Worm (Caenorhabditis elegans): ENCODE measurements around the gene ram-5.

ram-5 gene

DNA sequence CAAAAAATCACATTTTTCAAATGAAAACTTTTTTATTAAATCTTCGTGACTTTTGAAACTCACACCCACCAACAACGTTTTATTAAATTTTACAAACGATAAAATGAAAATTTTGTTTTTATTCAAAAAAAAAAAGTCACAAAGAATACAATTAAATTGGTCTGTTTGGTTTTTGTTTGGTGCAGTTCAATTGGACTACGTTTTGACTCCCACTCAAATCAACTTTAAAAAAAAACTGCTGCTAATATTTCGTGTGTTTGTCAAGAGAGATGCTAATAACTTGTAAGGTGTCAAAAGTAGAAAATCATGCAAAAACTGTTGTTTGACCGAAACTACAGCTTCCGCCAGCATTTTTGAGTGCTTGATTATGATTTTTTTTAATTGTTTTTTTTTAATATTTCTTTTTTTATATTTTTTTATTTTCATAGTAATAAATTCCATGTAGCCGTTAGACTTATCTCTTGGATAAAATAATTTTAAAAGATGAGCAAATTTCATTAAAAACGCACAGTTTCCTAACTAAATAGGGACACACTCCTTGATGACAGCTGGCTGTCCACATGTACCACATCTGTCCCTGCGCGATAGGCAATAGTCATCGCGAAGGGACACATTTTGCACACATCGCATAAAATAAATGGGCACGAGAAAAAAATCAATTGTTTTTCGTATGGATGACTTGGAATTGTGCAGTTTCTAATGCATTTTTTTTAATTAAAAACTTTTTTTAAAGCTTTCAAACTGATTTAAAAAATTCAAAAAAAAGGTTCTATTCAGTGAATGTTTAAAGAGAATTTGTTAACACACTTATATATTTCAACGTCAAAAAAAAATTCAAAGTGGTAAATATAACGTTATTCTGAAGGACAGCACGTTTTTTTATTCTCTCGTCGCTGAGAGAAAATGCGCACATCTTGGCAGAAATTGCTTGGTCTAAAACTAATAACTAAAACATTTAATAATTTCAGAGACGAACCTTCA is 24.3 kb upstream of the ram-5 start:
- peak; percentile 97 for TF ChIP-seq mab-9 (GFP tag; IDR thresholded peaks at IDR 0.05)
- TF ChIP-seq ceh-8 (GFP tag; optimal IDR thresholded peaks at IDR 0.05): peak; percentile 100
- TF ChIP-seq zip-4 (GFP tag; optimal IDR thresholded peaks at IDR 0.05): peak; percentile 97
- TF ChIP-seq hpl-2 (GFP tag; optimal IDR thresholded peaks at IDR 0.05): peak; percentile 97
- peak; percentile 99 for TF ChIP-seq C16A3.4 (tag; optimal IDR thresholded peaks at IDR 0.05)
- peak; percentile 86 to 98 for TF ChIP-seq ztf-11 (tag; optimal IDR thresholded peaks at IDR 0.05)
- TF ChIP-seq lin-14 (GFP tag; optimal IDR thresholded peaks at IDR 0.05): peak; percentile 99
- peak; percentile 92 for TF ChIP-seq unc-130 (tag; optimal IDR thresholded peaks at IDR 0.05)
- peak; percentile 98 for TF ChIP-seq zag-1 (tag; optimal IDR thresholded peaks at IDR 0.05)
- peak; percentile 100 for TF ChIP-seq snu-23 (GFP tag; optimal IDR thresholded peaks at IDR 0.05)
- TF ChIP-seq nhr-84 (tag; optimal IDR thresholded peaks at IDR 0.05): no peak
- no peak for TF ChIP-seq sptf-1 (tag; optimal IDR thresholded peaks at IDR 0.05)
- TF ChIP-seq pqm-1 (tag; optimal IDR thresholded peaks at IDR 0.05): peak; percentile 98
- no peak for TF ChIP-seq ama-1 (optimal IDR thresholded peaks at IDR 0.05)
- peak; percentile 95 for TF ChIP-seq ces-1 (GFP tag; optimal IDR thresholded peaks at IDR 0.05)
- TF ChIP-seq C04F5.9 (tag; optimal IDR thresholded peaks at IDR 0.05): peak; percentile 91
- TF ChIP-seq lin-13 (GFP tag; optimal IDR thresholded peaks at IDR 0.05): peak; percentile 94
- TF ChIP-seq fkh-4 (tag; optimal IDR thresholded peaks at IDR 0.05; ENCODE audit: borderline replicate concordance): peak; percentile 95
- TF ChIP-seq mep-1 (tag; optimal IDR thresholded peaks at IDR 0.05): peak; percentile 100
- peak; percentile 98 for TF ChIP-seq nhr-19 (GFP tag; conservative IDR thresholded peaks at IDR 0.05)
- TF ChIP-seq ztf-4 (tag; optimal IDR thresholded peaks at IDR 0.05): peak; percentile 99
- TF ChIP-seq nhr-77 (tag; optimal IDR thresholded peaks at IDR 0.05): peak; percentile 99
- peak; percentile 94 for TF ChIP-seq snpc-4 (tag; optimal IDR thresholded peaks at IDR 0.05)
- peak; percentile 62 to 70 (median 66) for TF ChIP-seq dpl-1 (GFP tag; optimal IDR thresholded peaks at IDR 0.05)
- peak; percentile 99 for TF ChIP-seq nhr-85 (tag)
- TF ChIP-seq efl-1 (optimal IDR thresholded peaks at IDR 0.05): peak; percentile 86 to 90
- peak; percentile 56 to 96 for TF ChIP-seq efl-1 (GFP tag; optimal IDR thresholded peaks at IDR 0.05 in 1 of 2)
- TF ChIP-seq nhr-12 (tag; optimal IDR thresholded peaks at IDR 0.05): peak; percentile 83
- TF ChIP-seq lir-3 (tag; optimal IDR thresholded peaks at IDR 0.05; ENCODE audit: poor library complexity): peak; percentile 91
- peak; percentile 96 for TF ChIP-seq fkh-8 (tag; optimal IDR thresholded peaks at IDR 0.05)
- TF ChIP-seq efl-3 (GFP tag; optimal IDR thresholded peaks at IDR 0.05): peak; percentile 96
- TF ChIP-seq elt-2 (tag; optimal IDR thresholded peaks at IDR 0.05): peak; percentile 89
- peak; percentile 34 for TF ChIP-seq lin-15B (tag; optimal IDR thresholded peaks at IDR 0.05)
- peak; percentile 67 for TF ChIP-seq C34B4.2 (tag; optimal IDR thresholded peaks at IDR 0.05)
- TF ChIP-seq aha-1 (tag; optimal IDR thresholded peaks at IDR 0.05): peak; percentile 94
- TF ChIP-seq ceh-88 (GFP tag; IDR thresholded peaks at IDR 0.05): peak; percentile 97
- TF ChIP-seq egl-27 (tag; optimal IDR thresholded peaks at IDR 0.05): peak; percentile 89 to 98
- TF ChIP-seq unc-86 (tag; optimal IDR thresholded peaks at IDR 0.05): peak; percentile 97
- peak; percentile 32 for TF ChIP-seq ceh-90 (tag; optimal IDR thresholded peaks at IDR 0.05)
- TF ChIP-seq isw-1 (GFP tag; IDR thresholded peaks at IDR 0.05): peak; percentile 92
- peak; percentile 60 for TF ChIP-seq pag-3 (tag; optimal IDR thresholded peaks at IDR 0.05; ENCODE audit: borderline replicate concordance, insufficient read depth)
- TF ChIP-seq lin-35 (GFP tag; optimal IDR thresholded peaks at IDR 0.05): peak; percentile 79 to 93
- TF ChIP-seq lsy-2 (tag; optimal IDR thresholded peaks at IDR 0.05): peak; percentile 95 to 96
- peak; percentile 100 for TF ChIP-seq nhr-47 (tag; optimal IDR thresholded peaks at IDR 0.05)
- TF ChIP-seq nhr-76 (tag; optimal IDR thresholded peaks at IDR 0.05): peak; percentile 90
- peak; percentile 98 for TF ChIP-seq nhr-11 (tag; optimal IDR thresholded peaks at IDR 0.05)
- peak; percentile 99 for TF ChIP-seq nhr-71 (tag; optimal IDR thresholded peaks at IDR 0.05)
- TF ChIP-seq vab-15 (tag; optimal IDR thresholded peaks at IDR 0.05): no peak
- peak; percentile 100 for TF ChIP-seq jun-1 (tag; optimal IDR thresholded peaks at IDR 0.05)
- peak; percentile 90 for TF ChIP-seq mef-2 (tag; optimal IDR thresholded peaks at IDR 0.05)
- TF ChIP-seq nhr-237 (tag; optimal IDR thresholded peaks at IDR 0.05): peak; percentile 99

Measured in whole organism, L1 larva.